Fruit fly (Drosophila melanogaster) whole organism, embryonic: ENCODE results near the gene dmGlut.

Source experiments
- B-H1 ChIP-seq: fragments of 200-800 bp; sonication (Bioruptor generic); IDR thresholded peaks from 3 replicates; pipeline ENCODE4 v1.3.6; 2022; ENCODE audit warnings: missing biosample characterization, missing genetic modification characterization
- BEAF-32 ChIP-seq: fragments of 200-800 bp; sonication (Bioruptor generic); optimal IDR thresholded peaks from 3 replicates; lab custom pipeline; 2017; ENCODE audit warnings: missing biosample characterization, missing genetic modification characterization, mild to moderate bottlenecking, moderate library complexity, missing genetic modification reagents
- CG13624 ChIP-seq: fragments of 200-800 bp; sonication (Bioruptor generic); optimal IDR thresholded peaks from 2 replicates; lab custom pipeline; 2016; ENCODE audit warnings: missing biosample characterization, missing genetic modification characterization
- CG15601 ChIP-seq: fragments of 200-800 bp; sonication (Bioruptor generic); optimal IDR thresholded peaks from 3 replicates; lab custom pipeline; 2019; ENCODE audit warnings: missing biosample characterization, mild to moderate bottlenecking, missing genetic modification characterization, moderate library complexity
- CG17186 ChIP-seq: fragments of 200-800 bp; sonication (Bioruptor generic); optimal IDR thresholded peaks from 3 replicates; lab custom pipeline; 2017; ENCODE audit warnings: missing biosample characterization, missing genetic modification reagents, missing genetic modification characterization
- CG18011 ChIP-seq: fragments of 200-800 bp; sonication (Bioruptor generic); optimal IDR thresholded peaks from 2 replicates; lab custom pipeline; 2017; ENCODE audit warnings: missing biosample characterization, missing genetic modification characterization, mild to moderate bottlenecking, moderate library complexity, missing genotype
- CG2889 ChIP-seq: fragments of 200-800 bp; sonication (Bioruptor generic); IDR thresholded peaks from 3 replicates; pipeline ENCODE4 v1.3.6; 2022; ENCODE audit warnings: missing biosample characterization, missing genetic modification characterization
- CG30431 ChIP-seq: fragments of 200-800 bp; sonication (Bioruptor generic); optimal IDR thresholded peaks from 2 replicates; lab custom pipeline; 2017; ENCODE audit warnings: missing biosample characterization, missing genetic modification characterization
- CG6689 ChIP-seq: fragments of 200-800 bp; sonication (Bioruptor generic); IDR thresholded peaks from 2 replicates; pipeline ENCODE4 v1.3.6; 2022; ENCODE audit warnings: missing biosample characterization, missing genetic modification characterization
- CG6791 ChIP-seq: fragments of 200-800 bp; sonication (Bioruptor generic); IDR thresholded peaks from 3 replicates; pipeline ENCODE4 v1.3.6; 2022; ENCODE audit warnings: missing biosample characterization, missing genetic modification characterization; ENCODE audit not compliant: partially characterized antibody
- CG7271 ChIP-seq: fragments of 200-800 bp; sonication (Bioruptor generic); optimal IDR thresholded peaks from 2 replicates; lab custom pipeline; 2018; ENCODE audit warnings: missing biosample characterization, mild to moderate bottlenecking, missing genetic modification characterization, moderate library complexity
- CG8924 ChIP-seq: fragments of 200-800 bp; optimal IDR thresholded peaks from 3 replicates; lab custom pipeline; 2019; ENCODE audit warnings: missing biosample characterization, mild to moderate bottlenecking, missing genetic modification characterization, moderate library complexity
- D ChIP-seq, 2 experiments: fragments of 200-800 bp in 1 of 2; fragments of >200 bp in 1 of 2; sonication (Bioruptor generic) in 1 of 2; optimal IDR thresholded peaks; 2 replicates in 1 of 2; 3 replicates in 1 of 2; lab custom pipeline; 2017; ENCODE audit warnings: mild to moderate bottlenecking in 1 of 2, missing biosample characterization in 1 of 2, missing genetic modification characterization in 1 of 2, missing genetic modification reagents in 1 of 2
- D19B ChIP-seq: fragments of 200-800 bp; sonication (Bioruptor generic); optimal IDR thresholded peaks from 2 replicates; lab custom pipeline; 2017; ENCODE audit warnings: missing biosample characterization, mild to moderate bottlenecking, missing genetic modification characterization
- E2f1 ChIP-seq: fragments of 200-800 bp; sonication (Bioruptor generic); IDR thresholded peaks from 2 replicates; pipeline ENCODE4 v1.3.6; 2022; ENCODE audit warnings: missing biosample characterization, missing genetic modification characterization
- Ets65A ChIP-seq: fragments of 200-800 bp; sonication (Bioruptor generic); peaks from one replicate; lab custom pipeline; 2016; ENCODE audit warnings: missing biosample characterization, missing genetic modification characterization
- HLHmδ ChIP-seq: fragments of 200-800 bp; sonication (Bioruptor generic); optimal IDR thresholded peaks from 2 replicates; lab custom pipeline; 2018; ENCODE audit warnings: missing biosample characterization, mild to moderate bottlenecking, missing genetic modification characterization, moderate library complexity
- Hey ChIP-seq: fragments of 200-800 bp; sonication (Bioruptor generic); optimal IDR thresholded peaks from 3 replicates; lab custom pipeline; 2018; ENCODE audit warnings: missing biosample characterization, mild to moderate bottlenecking, missing genetic modification characterization
- Hmx ChIP-seq: fragments of 200-800 bp; sonication (Bioruptor generic); optimal IDR thresholded peaks from 2 replicates; lab custom pipeline; 2016; ENCODE audit warnings: missing biosample characterization, missing genetic modification characterization
- MESR4 ChIP-seq: fragments of 200-800 bp; sonication (Bioruptor generic); optimal IDR thresholded peaks from 2 replicates; lab custom pipeline; 2018; ENCODE audit warnings: missing biosample characterization, mild to moderate bottlenecking, missing genetic modification characterization, moderate library complexity
- Meics ChIP-seq: fragments of 200-800 bp; sonication (Bioruptor generic); optimal IDR thresholded peaks from 2 replicates; lab custom pipeline; 2017; ENCODE audit warnings: missing biosample characterization, mild to moderate bottlenecking, missing genetic modification characterization
- Oli ChIP-seq: fragments of 200-800 bp; sonication (Bioruptor generic); optimal IDR thresholded peaks from 2 replicates; lab custom pipeline; 2018; ENCODE audit warnings: missing biosample characterization, mild to moderate bottlenecking, missing genetic modification characterization, moderate library complexity
- Pdp1 ChIP-seq, 2 experiments: fragments of 200-800 bp; sonication (Bioruptor generic); optimal IDR thresholded peaks; 3 replicates each; lab custom pipeline; 2016; ENCODE audit warnings: missing biosample characterization in 2 of 2, missing genetic modification characterization in 2 of 2, mild to moderate bottlenecking in 1 of 2, moderate library complexity in 1 of 2
- Ptx1 ChIP-seq: fragments of 200-800 bp; sonication (Bioruptor generic); IDR thresholded peaks from 2 replicates; pipeline ENCODE4 v1.3.6; 2022; ENCODE audit warnings: missing biosample characterization, missing genetic modification characterization
- Xbp1 ChIP-seq: fragments of 200-800 bp; sonication (Bioruptor generic); optimal IDR thresholded peaks from 3 replicates; lab custom pipeline; 2016; ENCODE audit warnings: missing biosample characterization, mild to moderate bottlenecking, missing genetic modification characterization
- bigmax ChIP-seq: fragments of 200-800 bp; sonication (Bioruptor generic); optimal IDR thresholded peaks from 2 replicates; lab custom pipeline; 2018; ENCODE audit warnings: missing biosample characterization, mild to moderate bottlenecking, missing genetic modification characterization
- cas ChIP-seq: fragments of 200-800 bp; sonication (Bioruptor generic); IDR thresholded peaks from 2 replicates; pipeline ENCODE4 v1.3.6; 2022; ENCODE audit warnings: missing biosample characterization, missing genetic modification characterization
- chn ChIP-seq: fragments of 200-800 bp; sonication (Bioruptor generic); optimal IDR thresholded peaks from 2 replicates; lab custom pipeline; 2016; ENCODE audit warnings: missing biosample characterization, missing genetic modification characterization
- fd102C ChIP-seq: fragments of 200-800 bp; sonication (Bioruptor generic); optimal IDR thresholded peaks from 2 replicates; lab custom pipeline; 2018; ENCODE audit warnings: missing biosample characterization, mild to moderate bottlenecking, missing genetic modification characterization, moderate library complexity
- fu2 ChIP-seq: fragments of 200-800 bp; sonication (Bioruptor generic); optimal IDR thresholded peaks from 2 replicates; lab custom pipeline; 2016; ENCODE audit warnings: missing biosample characterization, missing genetic modification characterization
- h ChIP-seq: fragments of >200 bp; optimal IDR thresholded peaks from 2 replicates; lab custom pipeline; 2017
- nerfin-1 ChIP-seq: fragments of 200-800 bp; sonication (Bioruptor generic); optimal IDR thresholded peaks from 3 replicates; lab custom pipeline; 2019; ENCODE audit warnings: missing biosample characterization, mild to moderate bottlenecking, missing genetic modification characterization, moderate library complexity
- oc ChIP-seq: fragments of 200-800 bp; sonication (Bioruptor generic); optimal IDR thresholded peaks from 2 replicates; lab custom pipeline; 2018; ENCODE audit warnings: missing biosample characterization, mild to moderate bottlenecking, missing genetic modification characterization, moderate library complexity
- peb ChIP-seq: fragments of 200-800 bp; sonication (Bioruptor generic); IDR thresholded peaks from 2 replicates; pipeline ENCODE4 v1.3.6; 2022; ENCODE audit warnings: missing biosample characterization, missing genetic modification characterization
- pfk ChIP-seq: fragments of 200-800 bp; sonication (Bioruptor generic); optimal IDR thresholded peaks from 2 replicates; lab custom pipeline; 2018; ENCODE audit warnings: missing biosample characterization, mild to moderate bottlenecking, missing genetic modification characterization, moderate library complexity
- ro ChIP-seq: fragments of 200-800 bp; sonication (Bioruptor generic); IDR thresholded peaks from 2 replicates; pipeline ENCODE4 v1.3.6; 2022; ENCODE audit warnings: missing biosample characterization, missing genetic modification characterization
- sc ChIP-seq, 3 experiments: fragments of >200 bp in 2 of 3; fragments of 200-800 bp in 1 of 3; sonication (Bioruptor generic) in 1 of 3; optimal IDR thresholded peaks; 2 replicates in 2 of 3; 3 replicates in 1 of 3; lab custom pipeline; 2017; ENCODE audit warnings: mild to moderate bottlenecking in 1 of 3, missing biosample characterization in 1 of 3, missing genetic modification characterization in 1 of 3, missing genetic modification reagents in 1 of 3
- schlank ChIP-seq: fragments of 200-800 bp; sonication (Bioruptor generic); optimal IDR thresholded peaks from 2 replicates; lab custom pipeline; 2018; ENCODE audit warnings: missing biosample characterization, mild to moderate bottlenecking, missing genetic modification characterization
- sqz ChIP-seq: fragments of 200-800 bp; sonication (Bioruptor generic); optimal IDR thresholded peaks from 3 replicates; lab custom pipeline; 2018; ENCODE audit warnings: missing biosample characterization, mild to moderate bottlenecking, missing genetic modification characterization
- stc ChIP-seq: fragments of 200-800 bp; sonication (Bioruptor generic); IDR thresholded peaks from 2 replicates; pipeline ENCODE4 v1.3.6; 2022; ENCODE audit warnings: missing biosample characterization, missing genetic modification characterization
- unpg ChIP-seq: fragments of 200-800 bp; sonication (Bioruptor generic); optimal IDR thresholded peaks from 3 replicates; lab custom pipeline; 2018; ENCODE audit warnings: missing biosample characterization, mild to moderate bottlenecking, missing genetic modification characterization, moderate library complexity
- wdn ChIP-seq: fragments of 200-800 bp; sonication (Bioruptor generic); IDR thresholded peaks from 2 replicates; pipeline ENCODE4 v1.3.6; 2022; ENCODE audit warnings: missing biosample characterization, missing genetic modification characterization

Gene dmGlut

dm6 chr2L:12044613-12045350, 17.5 kb downstream of the dmGlut start, which contains the start of gene CG6785 (continued):
- TF ChIP-seq Oli (tag; lab: Kevin White, UChicago) (peak; percentile 65), Xbp1 (GFP tag; lab: Kevin White, UChicago) (peak; percentile 51), CG6689 (GFP tag; lab: Robert Waterston, UW) (peak; percentile 20; the same call in 1 of the 2 replicates), pfk (peak; percentile 73), chn (GFP tag; lab: Kevin White, UChicago) (peak; percentile 35), unpg (GFP tag; lab: Kevin White, UChicago) (peak; percentile 81), ro (GFP tag; lab: Robert Waterston, UW) (no peak), wdn (GFP tag; lab: Robert Waterston, UW) (peak; percentile 59; the same call in 1 of the 2 replicates), CG17186 (GFP tag; lab: Kevin White, UChicago) (peak; percentile 66), D19B (peak; percentile 22), CG15601 (tag; lab: Kevin White, UChicago) (peak; percentile 92), oc (peak; percentile 77), CG6791 (GFP tag; lab: Robert Waterston, UW) (no peak), Ets65A (GFP tag; lab: Kevin White, UChicago) (no peak), nerfin-1 (tag; lab: Kevin White, UChicago) (peak; percentile 80), Meics (GFP tag; lab: Kevin White, UChicago) (peak; percentile 84), CG2889 (GFP tag; lab: Robert Waterston, UW) (no peak), CG13624 (GFP tag; lab: Kevin White, UChicago) (peak; percentile 94), peb (GFP tag; lab: Robert Waterston, UW) (no peak), CG8924 (tag; lab: Kevin White, UChicago) (peak; percentile 85), CG7271 (tag; lab: Kevin White, UChicago) (peak; percentile 18), h (lab: Kevin White, UChicago) (no peak), CG30431 (GFP tag; lab: Kevin White, UChicago) (peak; percentile 19), D (optimal IDR thresholded peaks at IDR 0.05; lab: Kevin White, UChicago) (no peak), D (GFP tag; optimal IDR thresholded peaks at IDR 0.05; lab: Kevin White, UChicago) (peak; percentile 83), stc (GFP tag; lab: Robert Waterston, UW) (peak; percentile 42; the same call in 1 of the 2 replicates), Hey (peak; percentile 86), MESR4 (GFP tag; lab: Kevin White, UChicago) (peak; percentile 48), schlank (tag; lab: Kevin White, UChicago) (peak; percentile 84), E2f1 (GFP tag; lab: Robert Waterston, UW) (no peak; the same call in 1 of the 2 replicates), fd102C (GFP tag; lab: Kevin White, UChicago) (peak; percentile 70), B-H1 (GFP tag; lab: Robert Waterston, UW) (no peak; the same call in 2 of the 3 replicates), bigmax (GFP tag; lab: Kevin White, UChicago) (peak; percentile 52), Pdp1 (GFP tag; optimal IDR thresholded peaks at IDR 0.05; lab: Kevin White, UChicago) (peak; percentile 63 to 67), HLHmδ (GFP tag; lab: Kevin White, UChicago) (peak; percentile 71), Ptx1 (GFP tag; lab: Robert Waterston, UW) (no peak), cas (GFP tag; lab: Robert Waterston, UW) (no peak), CG18011 (GFP tag; lab: Kevin White, UChicago) (peak; percentile 63), Hmx (no peak), fu2 (GFP tag; lab: Kevin White, UChicago) (no peak), sc (optimal IDR thresholded peaks at IDR 0.05; lab: Kevin White, UChicago) (no peak), sc (GFP tag; optimal IDR thresholded peaks at IDR 0.05; lab: Kevin White, UChicago) (peak; percentile 79), BEAF-32 (peak; percentile 25), sqz (GFP tag; lab: Kevin White, UChicago) (peak; percentile 80)
- TF ChIP-seq, all 482 proteins: peak for 338
